Fruit fly (Drosophila melanogaster): ENCODE results near the gene SMC5.

dm6 chr3L:21574296-21574745 lies 5.3 kb downstream of the SMC5 start:
- TF ChIP-seq cyc (GFP tag; optimal IDR thresholded peaks at IDR 0.05) (no peak), CG8632 (GFP tag; optimal IDR thresholded peaks at IDR 0.05) (no peak), Sox102F (GFP tag; optimal IDR thresholded peaks at IDR 0.05) (no peak), Met (GFP tag; optimal IDR thresholded peaks at IDR 0.05) (no peak), CG31627 (GFP tag; optimal IDR thresholded peaks at IDR 0.05) (no peak), salr (GFP tag; optimal IDR thresholded peaks at IDR 0.05) (no peak), Hr39 (GFP tag; optimal IDR thresholded peaks at IDR 0.05) (no peak), CG6163 (GFP tag; IDR thresholded peaks at IDR 0.05) (no peak), CG34406 (GFP tag; optimal IDR thresholded peaks at IDR 0.05) (no peak)
